Worm (Caenorhabditis elegans) whole organism, L3 larva: ENCODE results near the gene T06F4.1.

Source experiments
- ama-1 ChIP-seq: fragments of 150-350 bp; optimal IDR thresholded peaks from 2 replicates; lab custom pipeline; 2018
- elt-1 ChIP-seq: fragments of 150-350 bp; optimal IDR thresholded peaks from 2 replicates; lab custom pipeline; 2014; ENCODE audit warnings: missing biosample characterization, missing genetic modification characterization
- elt-3 ChIP-seq, 3 experiments: fragments of 150-350 bp in 1 of 3; sonication (generic microtip) in 2 of 3; optimal IDR thresholded peaks; 2 replicates in 2 of 3; 4 replicates in 1 of 3; lab custom pipeline; 2014 to 2017; ENCODE audit warnings: missing biosample characterization in 3 of 3, missing genetic modification characterization in 3 of 3
- lin-15B ChIP-seq: fragments of 150-350 bp; optimal IDR thresholded peaks from 2 replicates; lab custom pipeline; 2014; ENCODE audit warnings: missing biosample characterization, missing genetic modification characterization
- lin-39 ChIP-seq: fragments of 150-350 bp; optimal IDR thresholded peaks from 2 replicates; lab custom pipeline; 2018; ENCODE audit warnings: missing biosample characterization, missing genetic modification reagents, missing genetic modification characterization
- nfya-1 ChIP-seq: sonication (generic microtip); optimal IDR thresholded peaks from 2 replicates; lab custom pipeline; 2017; ENCODE audit warnings: missing genetic modification characterization, mild to moderate bottlenecking, missing compliant biosample characterization, antibody characterized with exemption, moderate library complexity; ENCODE audit not compliant: insufficient read depth
- nhr-11 ChIP-seq: fragments of 150-350 bp; optimal IDR thresholded peaks from 2 replicates; lab custom pipeline; 2014; ENCODE audit warnings: missing biosample characterization, missing genetic modification characterization
- nhr-76 ChIP-seq: fragments of 150-350 bp; sonication (generic microtip); optimal IDR thresholded peaks from 5 replicates; lab custom pipeline; 2014; ENCODE audit warnings: missing biosample characterization, missing genetic modification characterization
- skn-1 ChIP-seq: fragments of 150-350 bp; optimal IDR thresholded peaks from 2 replicates; lab custom pipeline; 2014; ENCODE audit warnings: missing biosample characterization, missing genetic modification characterization
- tbx-2 ChIP-seq: sonication (generic microtip); optimal IDR thresholded peaks from 2 replicates; lab custom pipeline; 2016; ENCODE audit warnings: mild to moderate bottlenecking, missing genetic modification characterization, missing compliant biosample characterization
- unc-62 ChIP-seq: fragments of 150-350 bp; sonication (generic microtip); optimal IDR thresholded peaks from 4 replicates; lab custom pipeline; 2014; ENCODE audit warnings: missing biosample characterization, missing genetic modification reagents, missing genetic modification characterization

DNA sequence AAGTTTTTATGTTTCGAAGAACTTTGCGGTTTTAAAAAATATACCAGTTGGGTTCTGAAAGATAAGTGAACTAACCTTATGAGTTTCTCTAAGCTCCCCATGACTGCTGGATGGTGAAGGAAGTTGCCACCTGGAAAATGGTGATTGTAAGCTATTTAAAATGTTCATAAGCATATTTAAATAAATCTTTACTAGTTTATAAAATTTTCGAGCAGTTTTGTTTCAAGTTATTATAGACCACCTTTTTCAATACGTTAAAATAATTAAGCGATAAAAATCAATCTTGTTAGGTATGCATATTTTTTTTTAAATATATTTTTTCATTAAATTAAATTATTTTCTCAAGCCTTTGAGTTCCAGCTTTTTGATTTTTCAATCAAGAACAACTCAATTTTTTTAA is at the start of gene T06F4.1:
- TF ChIP-seq lin-39 (tag; lab: Kevin White, UChicago) (no peak), lin-15B (tag; lab: Kevin White, UChicago) (no peak), skn-1 (tag; lab: Kevin White, UChicago) (no peak), elt-3 (tag; optimal IDR thresholded peaks at IDR 0.05; lab: Kevin White, UChicago) (no peak), nhr-11 (tag; lab: Kevin White, UChicago) (no peak), nfya-1 (tag; lab: Kevin White, UChicago) (no peak), unc-62 (no peak), tbx-2 (tag; lab: Kevin White, UChicago) (no peak), elt-1 (tag; lab: Kevin White, UChicago) (no peak), ama-1 (no peak), nhr-76 (tag; lab: Kevin White, UChicago) (no peak)
